Worm (Caenorhabditis elegans) whole organism, dauer: ENCODE measurements around the gene tag-321.

Experiments
- unc-62 ChIP-seq: sonication (generic microtip); optimal IDR thresholded peaks from 2 replicates; lab custom pipeline; 2017; ENCODE audit warnings: missing biosample characterization, missing genetic modification reagents, missing genetic modification characterization

The tag-321 gene

ce11 chrIV:7754114-7754513, 29.5 kb downstream of the tag-321 start:
- no peak for TF ChIP-seq unc-62 (GFP tag; lab: Kevin White, UChicago)

DNA sequence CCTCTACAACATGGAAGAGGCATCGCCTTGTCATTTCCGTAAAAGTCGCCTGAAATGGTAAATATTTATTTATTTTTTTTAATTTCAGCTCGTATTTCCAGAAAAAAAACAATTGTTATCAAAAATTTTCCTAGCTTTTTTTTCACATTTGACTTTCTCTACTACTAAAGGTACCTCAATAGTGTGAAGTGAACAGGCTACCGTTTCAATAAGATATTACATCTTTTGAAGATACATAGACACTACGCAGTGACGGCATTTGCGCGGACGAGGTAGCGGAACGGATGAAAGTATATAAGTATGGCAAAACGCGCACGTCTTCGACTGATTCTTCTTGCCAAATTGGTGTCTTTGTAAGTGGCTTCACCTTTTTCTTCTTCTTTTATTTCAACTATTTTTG, 30.5 kb downstream of the tag-321 start, which contains the start of gene col-14:
Gene col-14, plus strand, starts transcription at position 301 of the 400 bp plus-strand sequence.
- TF ChIP-seq unc-62 (GFP tag; lab: Kevin White, UChicago), result no peak

DNA sequence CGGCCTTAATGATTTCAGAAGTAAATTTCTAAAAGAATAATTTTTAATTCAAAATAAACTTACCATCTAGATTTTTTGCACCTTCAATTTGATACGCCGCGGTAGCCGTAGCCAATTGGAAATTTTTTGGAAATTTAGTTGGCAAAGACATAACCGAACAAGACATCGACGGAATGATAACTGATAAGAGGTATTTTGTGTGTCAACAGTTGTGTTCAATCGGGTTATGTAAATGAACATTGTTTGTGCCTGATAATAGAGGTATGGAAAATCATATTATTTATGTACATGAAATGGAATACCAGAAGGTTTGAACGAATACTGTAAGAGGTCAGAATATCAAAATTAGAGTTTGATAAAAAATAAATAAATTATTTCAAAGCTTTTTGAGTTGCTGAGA, 35.8 kb downstream of the tag-321 start, which contains the start of gene klo-1:
Gene klo-1, minus strand, starts transcription at position 388 of the 400 bp plus-strand sequence.
- TF ChIP-seq unc-62 (GFP tag; lab: Kevin White, UChicago), result no peak

ce11 chrIV:7743539-7743938, 40.1 kb downstream of the tag-321 start, which contains the start of gene npr-35:
TSS of gene npr-35 (plus strand) at chrIV:7743839.
- TF ChIP-seq unc-62 (GFP tag; lab: Kevin White, UChicago), result no peak

DNA sequence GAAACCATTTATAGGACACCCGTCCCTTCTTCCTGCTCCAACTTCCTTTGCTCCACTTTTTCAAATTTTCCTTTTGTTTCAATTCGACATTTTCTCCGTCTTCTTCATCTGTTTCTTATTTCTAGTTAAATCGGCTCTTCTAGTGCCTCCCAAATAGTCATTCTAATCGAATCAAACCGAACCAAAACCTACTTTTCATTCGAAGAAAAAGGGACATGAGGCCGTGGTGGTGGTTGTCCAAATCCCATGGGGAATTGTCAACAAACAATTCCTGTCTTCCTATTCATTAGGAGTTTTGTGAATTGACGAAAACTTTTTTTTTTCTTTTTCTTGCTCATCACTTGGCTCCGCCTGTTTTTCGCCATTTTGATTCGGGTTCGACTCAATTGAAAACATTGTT, 47.0 kb downstream of the tag-321 start:
- no peak for TF ChIP-seq unc-62 (GFP tag; lab: Kevin White, UChicago)

DNA sequence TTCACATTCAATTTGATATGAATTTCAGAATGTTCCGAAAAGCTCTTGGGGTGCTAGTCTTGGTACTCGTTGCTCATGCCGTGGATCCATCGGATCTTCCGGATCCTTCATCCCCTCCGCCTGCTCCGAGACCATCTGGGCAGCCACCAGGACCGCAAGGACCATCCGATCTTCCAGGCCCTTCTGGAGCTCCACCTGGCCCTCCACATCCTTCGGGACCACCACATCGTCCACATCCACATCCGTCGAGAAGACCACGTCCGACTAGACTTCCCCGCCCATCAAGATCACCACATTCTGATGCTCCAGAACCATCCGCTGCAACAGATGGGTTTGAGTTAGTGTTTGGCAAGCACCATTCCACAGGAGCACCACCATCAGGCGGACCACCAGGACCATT, 49.0 kb downstream of the tag-321 start, which contains the start of gene clx-1:
Gene clx-1, plus strand, starts transcription at position 30 of the 400 bp plus-strand sequence.
- TF ChIP-seq unc-62 (GFP tag; lab: Kevin White, UChicago), result no peak

ce11 chrIV:7734173-7734572, 49.5 kb downstream of the tag-321 start:
- TF ChIP-seq unc-62 (GFP tag; lab: Kevin White, UChicago), result no peak
